Worm (Caenorhabditis elegans): ENCODE results near the gene natc-2.

ce11 chrV:5272619-5273074 is 1.2 kb upstream of the natc-2 start:
- no peak for TF ChIP-seq W03F9.2 (tag; optimal IDR thresholded peaks at IDR 0.05)
- TF ChIP-seq him-1 (tag; optimal IDR thresholded peaks at IDR 0.05), result no peak
- TF ChIP-seq dao-5 (tag; optimal IDR thresholded peaks at IDR 0.05), result no peak

All from whole organism, L4/young adult.